Worm (Caenorhabditis elegans): ENCODE data around the gene Y26G10.6.

The Y26G10.6 gene

DNA sequence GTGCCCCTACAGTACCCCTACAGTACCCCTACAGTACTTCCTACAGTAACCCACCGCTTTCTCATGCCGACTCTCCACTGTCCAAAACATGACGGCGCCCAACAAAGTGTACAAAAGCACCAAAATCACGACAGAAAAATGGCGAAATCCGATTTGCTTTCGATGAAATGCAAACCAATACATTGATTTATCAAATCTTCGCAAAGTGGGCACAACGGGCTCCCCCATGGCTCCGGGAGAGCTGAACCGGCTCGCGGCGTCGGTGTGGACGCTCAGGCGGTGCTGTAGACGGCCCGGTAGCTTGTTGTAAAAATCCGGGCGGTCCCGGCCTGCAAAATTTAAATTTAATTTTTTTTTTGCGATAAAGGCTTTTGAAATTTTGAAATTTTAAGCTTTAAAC lies 12.6 kb downstream of the Y26G10.6 start:
- TF ChIP-seq ztf-4 (tag; optimal IDR thresholded peaks at IDR 0.05) (no peak), egl-5 (tag; optimal IDR thresholded peaks at IDR 0.05) (no peak), mml-1 (tag; optimal IDR thresholded peaks at IDR 0.05) (no peak), zag-1 (tag; optimal IDR thresholded peaks at IDR 0.05) (no peak), hmg-11 (tag; optimal IDR thresholded peaks at IDR 0.05) (no peak), elt-1 (tag; optimal IDR thresholded peaks at IDR 0.05) (no peak), ceh-28 (tag; optimal IDR thresholded peaks at IDR 0.05) (no peak), skn-1 (tag; optimal IDR thresholded peaks at IDR 0.05) (no peak), nhr-12 (tag; optimal IDR thresholded peaks at IDR 0.05) (no peak), ama-1 (optimal IDR thresholded peaks at IDR 0.05) (no peak), mdl-1 (tag; optimal IDR thresholded peaks at IDR 0.05) (no peak), unc-62 (GFP tag; optimal IDR thresholded peaks at IDR 0.05) (no peak), ztf-11 (tag; optimal IDR thresholded peaks at IDR 0.05) (no peak), fkh-10 (GFP tag; optimal IDR thresholded peaks at IDR 0.05) (no peak), lsy-12 (tag; optimal IDR thresholded peaks at IDR 0.05) (no peak), nhr-23 (tag; optimal IDR thresholded peaks at IDR 0.05) (no peak), nhr-43 (tag; optimal IDR thresholded peaks at IDR 0.05; ENCODE audit: poor library complexity, severe bottlenecking) (no peak), nhr-76 (tag; optimal IDR thresholded peaks at IDR 0.05) (no peak)

ce11 chrV:17714330-17714729 lies 14.6 kb downstream of the Y26G10.6 start, which contains the start of gene twk-33:
TSS of gene twk-33 (minus strand) at chrV:17714377.
- peak; percentile 91 for TF ChIP-seq pqm-1 (tag; optimal IDR thresholded peaks at IDR 0.05)
- no peak for TF ChIP-seq ZK546.5 (tag; optimal IDR thresholded peaks at IDR 0.05)
- TF ChIP-seq mdl-1 (tag; optimal IDR thresholded peaks at IDR 0.05): no peak
- TF ChIP-seq snpc-4 (tag; optimal IDR thresholded peaks at IDR 0.05): no peak
- TF ChIP-seq mml-1 (tag; optimal IDR thresholded peaks at IDR 0.05): no peak
- no peak for TF ChIP-seq lin-15B (tag; optimal IDR thresholded peaks at IDR 0.05)
- no peak for TF ChIP-seq ceh-82 (tag; optimal IDR thresholded peaks at IDR 0.05)
- TF ChIP-seq nhr-77 (tag; optimal IDR thresholded peaks at IDR 0.05): no peak
- TF ChIP-seq egl-27 (tag; optimal IDR thresholded peaks at IDR 0.05): no peak
- TF ChIP-seq elt-2 (tag; optimal IDR thresholded peaks at IDR 0.05): peak; percentile 97

DNA sequence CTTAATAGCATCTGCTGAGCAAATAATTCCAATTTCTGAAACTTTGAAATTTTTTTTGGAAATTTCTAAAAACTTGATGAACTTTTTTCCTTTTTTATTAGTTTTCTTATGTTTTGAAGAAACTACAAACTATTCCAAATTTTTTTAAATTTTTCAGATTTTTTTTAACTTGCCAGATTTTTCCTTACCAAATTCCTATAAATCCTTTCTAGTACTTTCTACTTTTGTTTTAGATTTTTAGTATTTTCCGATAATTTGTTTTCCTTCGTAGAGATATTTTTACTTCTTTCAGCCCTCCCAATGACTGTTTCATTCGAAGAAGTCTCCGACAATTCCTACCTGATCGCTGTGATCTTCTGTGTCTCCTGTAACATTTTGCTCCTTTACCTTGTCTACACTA lies 18.9 kb downstream of the Y26G10.6 start, which contains the start of gene str-77:
str-77 (plus strand) TSS at position 301 of the 400 bp plus-strand sequence.
- no peak for TF ChIP-seq mdl-1 (tag; optimal IDR thresholded peaks at IDR 0.05)
- no peak for TF ChIP-seq nhr-77 (tag; optimal IDR thresholded peaks at IDR 0.05)
- TF ChIP-seq nhr-25 (tag; optimal IDR thresholded peaks at IDR 0.05): no peak
- no peak for TF ChIP-seq hmg-11 (tag; optimal IDR thresholded peaks at IDR 0.05)
- TF ChIP-seq ceh-9 (tag; optimal IDR thresholded peaks at IDR 0.05): no peak
- no peak for TF ChIP-seq egl-27 (tag; optimal IDR thresholded peaks at IDR 0.05)
- no peak for TF ChIP-seq fkh-2 (tag; optimal IDR thresholded peaks at IDR 0.05)
- no peak for TF ChIP-seq ceh-16 (tag; optimal IDR thresholded peaks at IDR 0.05)
- TF ChIP-seq nhr-237 (tag; optimal IDR thresholded peaks at IDR 0.05): no peak
- TF ChIP-seq skn-1 (tag; optimal IDR thresholded peaks at IDR 0.05): no peak
- TF ChIP-seq egl-5 (tag; optimal IDR thresholded peaks at IDR 0.05): no peak
- no peak for TF ChIP-seq elt-3 (tag; optimal IDR thresholded peaks at IDR 0.05)

DNA sequence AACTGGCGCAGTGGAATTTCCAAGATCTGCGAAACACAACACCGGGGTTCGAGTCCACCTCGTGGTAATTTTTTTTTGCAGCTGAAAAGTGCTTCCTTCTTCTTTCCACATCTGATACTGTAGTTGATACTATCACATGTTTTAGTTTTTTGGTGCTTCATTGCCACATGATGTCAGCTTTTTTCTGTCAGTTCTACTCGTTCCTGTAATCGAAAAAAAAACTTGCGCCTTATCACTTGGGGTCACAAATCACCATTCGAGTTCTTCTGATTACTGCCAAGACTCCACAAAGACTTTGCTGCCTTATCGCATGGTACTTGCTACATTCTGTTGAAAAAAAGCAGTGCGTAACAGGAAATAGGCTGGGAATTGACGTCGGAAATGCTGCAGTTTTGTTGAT lies 21.9 kb downstream of the Y26G10.6 start:
- TF ChIP-seq pha-4 (tag; optimal IDR thresholded peaks at IDR 0.05): peak; percentile 47
- TF ChIP-seq elt-2 (tag; optimal IDR thresholded peaks at IDR 0.05): peak; percentile 99
- TF ChIP-seq nhr-43 (tag; optimal IDR thresholded peaks at IDR 0.05; ENCODE audit: poor library complexity, severe bottlenecking): no peak
- no peak for TF ChIP-seq R02D3.7 (tag; optimal IDR thresholded peaks at IDR 0.05)
- TF ChIP-seq egl-27 (tag; optimal IDR thresholded peaks at IDR 0.05): peak; percentile 35
- peak; percentile 84 for TF ChIP-seq jun-1 (tag; optimal IDR thresholded peaks at IDR 0.05)
- TF ChIP-seq pqm-1 (tag; optimal IDR thresholded peaks at IDR 0.05): peak; percentile 98
- peak; percentile 19 for TF ChIP-seq ceh-28 (tag; optimal IDR thresholded peaks at IDR 0.05)

ce11 chrV:17722553-17722952 lies 22.8 kb downstream of the Y26G10.6 start:
- TF ChIP-seq elt-1 (tag; optimal IDR thresholded peaks at IDR 0.05) (no peak), nhr-237 (tag; optimal IDR thresholded peaks at IDR 0.05) (no peak), hmg-11 (tag; optimal IDR thresholded peaks at IDR 0.05) (no peak), pqm-1 (tag; optimal IDR thresholded peaks at IDR 0.05) (no peak), nhr-76 (tag; optimal IDR thresholded peaks at IDR 0.05) (no peak), egl-5 (tag; optimal IDR thresholded peaks at IDR 0.05) (no peak), nhr-77 (tag; optimal IDR thresholded peaks at IDR 0.05) (no peak), aly-2 (tag; optimal IDR thresholded peaks at IDR 0.05) (no peak), snpc-4 (tag; optimal IDR thresholded peaks at IDR 0.05) (no peak), egl-27 (tag; optimal IDR thresholded peaks at IDR 0.05) (no peak), nhr-11 (tag; optimal IDR thresholded peaks at IDR 0.05) (no peak), unc-62 (GFP tag; optimal IDR thresholded peaks at IDR 0.05) (no peak), tbx-2 (tag; optimal IDR thresholded peaks at IDR 0.05) (no peak), fkh-2 (tag; optimal IDR thresholded peaks at IDR 0.05) (no peak), fkh-10 (GFP tag; optimal IDR thresholded peaks at IDR 0.05) (no peak), ceh-9 (tag; optimal IDR thresholded peaks at IDR 0.05) (no peak)

Data from whole organism, L3 larva.